Fruit fly (Drosophila melanogaster) whole organism, embryonic: ENCODE measurements around the gene CG13258.
A peak's percentile ranks its signal among the peaks of the same experiment; 100 is the strongest.

Experiments used
- Antp ChIP-seq: fragments of 200-800 bp; sonication (Bioruptor generic); optimal IDR thresholded peaks from 3 replicates; lab custom pipeline; 2016; ENCODE audit warnings: missing biosample characterization, missing genetic modification characterization
- B-H2 ChIP-seq: fragments of 200-800 bp; sonication (Bioruptor generic); optimal IDR thresholded peaks from 2 replicates; lab custom pipeline; 2018; ENCODE audit warnings: missing biosample characterization, mild to moderate bottlenecking, missing genetic modification characterization
- BtbVII ChIP-seq: fragments of 200-800 bp; sonication (Bioruptor generic); optimal IDR thresholded peaks from 3 replicates; lab custom pipeline; 2017; ENCODE audit warnings: missing biosample characterization, mild to moderate bottlenecking, missing genetic modification characterization
- C15 ChIP-seq: fragments of 200-800 bp; sonication (Bioruptor generic); IDR thresholded peaks from 3 replicates; pipeline ENCODE4 v1.3.6; 2022; ENCODE audit warnings: missing biosample characterization, missing genetic modification characterization
- CG10431 ChIP-seq: fragments of 200-800 bp; sonication (Bioruptor generic); optimal IDR thresholded peaks from 3 replicates; lab custom pipeline; 2018; ENCODE audit warnings: missing biosample characterization, mild to moderate bottlenecking, missing genetic modification characterization
- CG11247 ChIP-seq: fragments of 200-800 bp; sonication (Bioruptor generic); IDR thresholded peaks from 2 replicates; pipeline ENCODE4 v1.3.6; 2022; ENCODE audit warnings: missing biosample characterization, missing genetic modification characterization
- CG11723 ChIP-seq: fragments of 200-800 bp; sonication (Bioruptor generic); optimal IDR thresholded peaks from 2 replicates; lab custom pipeline; 2017; ENCODE audit warnings: missing biosample characterization, mild to moderate bottlenecking, missing genetic modification characterization
- CG12236 ChIP-seq: fragments of 200-800 bp; sonication (Bioruptor generic); optimal IDR thresholded peaks from 2 replicates; lab custom pipeline; 2016; ENCODE audit warnings: missing biosample characterization, missing genetic modification characterization
- CG12769 ChIP-seq: fragments of 200-800 bp; sonication (Bioruptor generic); optimal IDR thresholded peaks from 2 replicates; lab custom pipeline; 2019; ENCODE audit warnings: missing biosample characterization, mild to moderate bottlenecking, missing genetic modification characterization, moderate library complexity
- CG14050 ChIP-seq: fragments of 200-800 bp; sonication (Bioruptor generic); IDR thresholded peaks from 3 replicates; pipeline ENCODE4 v1.3.6; 2022; ENCODE audit warnings: missing biosample characterization, missing genetic modification characterization
- CG15011 ChIP-seq: fragments of 200-800 bp; sonication (Bioruptor generic); optimal IDR thresholded peaks from 3 replicates; lab custom pipeline; 2018; ENCODE audit warnings: missing biosample characterization, mild to moderate bottlenecking, missing genetic modification characterization
- CG15514 ChIP-seq: fragments of 200-800 bp; sonication (Bioruptor generic); optimal IDR thresholded peaks from 3 replicates; lab custom pipeline; 2017; ENCODE audit warnings: missing biosample characterization, missing genetic modification characterization, mild to moderate bottlenecking, moderate library complexity, missing genetic modification reagents
- CG15601 ChIP-seq: fragments of 200-800 bp; sonication (Bioruptor generic); optimal IDR thresholded peaks from 3 replicates; lab custom pipeline; 2019; ENCODE audit warnings: missing biosample characterization, mild to moderate bottlenecking, missing genetic modification characterization, moderate library complexity
- CG17359 ChIP-seq: fragments of 200-800 bp; sonication (Bioruptor generic); optimal IDR thresholded peaks from 3 replicates; lab custom pipeline; 2018; ENCODE audit warnings: missing biosample characterization, mild to moderate bottlenecking, missing genetic modification characterization, moderate library complexity
- CG17802 ChIP-seq: fragments of 200-800 bp; sonication (Bioruptor generic); optimal IDR thresholded peaks from 2 replicates; lab custom pipeline; 2018; ENCODE audit warnings: missing biosample characterization, mild to moderate bottlenecking, missing genetic modification characterization, moderate library complexity
- CG30020 ChIP-seq: fragments of 200-800 bp; optimal IDR thresholded peaks from 2 replicates; lab custom pipeline; 2019; ENCODE audit warnings: missing biosample characterization, mild to moderate bottlenecking, missing genetic modification characterization, moderate library complexity
- CG31365 ChIP-seq: fragments of 200-800 bp; sonication (Bioruptor generic); optimal IDR thresholded peaks from 2 replicates; lab custom pipeline; 2018; ENCODE audit warnings: missing biosample characterization, mild to moderate bottlenecking, missing genetic modification characterization
- CG32767 ChIP-seq: fragments of 200-800 bp; sonication (Bioruptor generic); IDR thresholded peaks from 2 replicates; pipeline ENCODE4 v1.3.6; 2022; ENCODE audit warnings: missing biosample characterization, missing genetic modification characterization
- CG3407 ChIP-seq: fragments of 200-800 bp; sonication (Bioruptor generic); optimal IDR thresholded peaks from 2 replicates; lab custom pipeline; 2018; ENCODE audit warnings: missing biosample characterization, mild to moderate bottlenecking, missing genetic modification characterization
- CG6683 ChIP-seq: fragments of 200-800 bp; sonication (Bioruptor generic); optimal IDR thresholded peaks from 2 replicates; lab custom pipeline; 2017; ENCODE audit warnings: missing biosample characterization, mild to moderate bottlenecking, missing genetic modification characterization, missing genetic modification reagents
- CG6689 ChIP-seq: fragments of 200-800 bp; sonication (Bioruptor generic); IDR thresholded peaks from 2 replicates; pipeline ENCODE4 v1.3.6; 2022; ENCODE audit warnings: missing biosample characterization, missing genetic modification characterization
- CG8765 ChIP-seq: fragments of 200-800 bp; sonication (Bioruptor generic); IDR thresholded peaks from 2 replicates; pipeline ENCODE4 v1.3.6; 2022; ENCODE audit warnings: missing biosample characterization, missing genetic modification characterization
- D19A ChIP-seq: fragments of 200-800 bp; optimal IDR thresholded peaks from 3 replicates; lab custom pipeline; 2019; ENCODE audit warnings: missing biosample characterization, mild to moderate bottlenecking, missing genetic modification characterization, moderate library complexity
- Dbx ChIP-seq: fragments of 200-800 bp; sonication (Bioruptor generic); IDR thresholded peaks from 3 replicates; pipeline ENCODE4 v1.3.6; 2022; ENCODE audit warnings: missing biosample characterization, missing genetic modification characterization
- Dp ChIP-seq: fragments of 200-800 bp; sonication (Bioruptor generic); optimal IDR thresholded peaks from 2 replicates; lab custom pipeline; 2018; ENCODE audit warnings: missing biosample characterization, mild to moderate bottlenecking, missing genetic modification characterization, moderate library complexity
- Fer3 ChIP-seq: fragments of 200-800 bp; sonication (Bioruptor generic); optimal IDR thresholded peaks from 2 replicates; lab custom pipeline; 2018; ENCODE audit warnings: missing biosample characterization, mild to moderate bottlenecking, missing genetic modification characterization, moderate library complexity
- Lim3 ChIP-seq: fragments of 200-800 bp; sonication (Bioruptor generic); IDR thresholded peaks from 2 replicates; pipeline ENCODE4 v1.3.6; 2022; ENCODE audit warnings: missing biosample characterization, missing genetic modification characterization
- Sox100B ChIP-seq: fragments of 200-800 bp; sonication (Bioruptor generic); optimal IDR thresholded peaks from 3 replicates; lab custom pipeline; 2018; ENCODE audit warnings: missing biosample characterization, mild to moderate bottlenecking, missing genetic modification characterization
- ab ChIP-seq: fragments of 200-800 bp; sonication (Bioruptor generic); optimal IDR thresholded peaks from 2 replicates; lab custom pipeline; 2016; ENCODE audit warnings: missing biosample characterization, missing genetic modification characterization
- amos ChIP-seq: fragments of 200-800 bp; sonication (Bioruptor generic); IDR thresholded peaks from 2 replicates; pipeline ENCODE4 v1.3.6; 2022; ENCODE audit warnings: missing biosample characterization, missing genetic modification characterization; ENCODE audit not compliant: partially characterized antibody
- bsh ChIP-seq, 2 experiments: fragments of 200-800 bp; sonication (Bioruptor generic); optimal IDR thresholded peaks; 2 replicates each; lab custom pipeline; 2017 to 2018; ENCODE audit warnings: mild to moderate bottlenecking in 2 of 2, missing biosample characterization in 2 of 2, missing genetic modification characterization in 2 of 2, moderate library complexity in 1 of 2
- caup ChIP-seq: fragments of 200-800 bp; sonication (Bioruptor generic); optimal IDR thresholded peaks from 3 replicates; lab custom pipeline; 2017; ENCODE audit warnings: missing biosample characterization, mild to moderate bottlenecking, missing genetic modification characterization, moderate library complexity; ENCODE audit not compliant: severe bottlenecking
- chinmo ChIP-seq: fragments of 200-800 bp; sonication (Bioruptor generic); IDR thresholded peaks from 4 replicates; pipeline ENCODE4 v1.3.6; 2022; ENCODE audit warnings: missing biosample characterization, missing genetic modification characterization; ENCODE audit not compliant: partially characterized antibody
- ci ChIP-seq: fragments of 200-800 bp; sonication (Bioruptor generic); IDR thresholded peaks from 3 replicates; pipeline ENCODE4 v1.3.6; 2022; ENCODE audit warnings: missing biosample characterization, missing genetic modification characterization
- dati ChIP-seq: fragments of 200-800 bp; sonication (Bioruptor generic); IDR thresholded peaks from 2 replicates; pipeline ENCODE4 v1.3.6; 2022; ENCODE audit warnings: missing biosample characterization, missing genetic modification characterization
- dmrt11E ChIP-seq: fragments of 200-800 bp; sonication (Bioruptor generic); optimal IDR thresholded peaks from 3 replicates; lab custom pipeline; 2018; ENCODE audit warnings: missing biosample characterization, mild to moderate bottlenecking, missing genetic modification characterization, moderate library complexity
- dpn ChIP-seq, 2 experiments: fragments of 200-800 bp; sonication (Bioruptor generic); optimal IDR thresholded peaks; 3 replicates each; lab custom pipeline; 2016; ENCODE audit warnings: missing biosample characterization in 2 of 2, missing genetic modification characterization in 2 of 2
- gce ChIP-seq: fragments of 200-800 bp; sonication (Bioruptor generic); IDR thresholded peaks from 3 replicates; pipeline ENCODE4 v1.3.6; 2022; ENCODE audit warnings: missing biosample characterization, missing genetic modification characterization
- lov ChIP-seq, 2 experiments: fragments of 200-800 bp in 1 of 2; fragments of >200 bp in 1 of 2; sonication (Bioruptor generic) in 1 of 2; IDR thresholded peaks in 1 of 2; optimal IDR thresholded peaks in 1 of 2; 2 replicates in 1 of 2; 3 replicates in 1 of 2; pipeline versions ENCODE4 v1.3.6 to Lab custom; 2017 to 2022; ENCODE audit warnings: missing biosample characterization in 1 of 2, missing genetic modification characterization in 1 of 2
- mam ChIP-seq: fragments of 200-800 bp; sonication (Bioruptor generic); optimal IDR thresholded peaks from 3 replicates; lab custom pipeline; 2016; ENCODE audit warnings: missing biosample characterization, missing genetic modification characterization
- odd ChIP-seq: fragments of 200-800 bp; sonication (Bioruptor generic); optimal IDR thresholded peaks from 2 replicates; lab custom pipeline; 2017; ENCODE audit warnings: missing biosample characterization, mild to moderate bottlenecking, missing genetic modification characterization
- p53 ChIP-seq: fragments of 200-800 bp; sonication (Bioruptor generic); optimal IDR thresholded peaks from 2 replicates; lab custom pipeline; 2016; ENCODE audit warnings: missing biosample characterization, missing genetic modification characterization
- pho ChIP-seq: fragments of 200-800 bp; sonication (Bioruptor generic); optimal IDR thresholded peaks from 2 replicates; lab custom pipeline; 2016; ENCODE audit warnings: missing biosample characterization, missing genetic modification characterization
- slbo ChIP-seq: fragments of 200-800 bp; sonication (Bioruptor generic); IDR thresholded peaks from 2 replicates; pipeline ENCODE4 v1.3.6; 2022; ENCODE audit warnings: missing biosample characterization, missing genetic modification characterization
- slp2 ChIP-seq: fragments of 200-800 bp; sonication (Bioruptor generic); optimal IDR thresholded peaks from 2 replicates; lab custom pipeline; 2016; ENCODE audit warnings: missing biosample characterization, missing genetic modification characterization
- stwl ChIP-seq: fragments of 200-800 bp; sonication (Bioruptor generic); optimal IDR thresholded peaks from 3 replicates; lab custom pipeline; 2018; ENCODE audit warnings: missing biosample characterization, mild to moderate bottlenecking, missing genetic modification characterization, moderate library complexity
- tap ChIP-seq: fragments of 200-800 bp; optimal IDR thresholded peaks from 3 replicates; lab custom pipeline; 2019; ENCODE audit warnings: missing biosample characterization, mild to moderate bottlenecking, missing genetic modification characterization, moderate library complexity
- trh ChIP-seq: fragments of 200-800 bp; sonication (Bioruptor generic); optimal IDR thresholded peaks from 2 replicates; lab custom pipeline; 2016; ENCODE audit warnings: missing biosample characterization, missing genetic modification characterization
- twi ChIP-seq: fragments of 200-800 bp; optimal IDR thresholded peaks from 2 replicates; lab custom pipeline; 2019; ENCODE audit warnings: missing biosample characterization, mild to moderate bottlenecking, missing genetic modification characterization, moderate library complexity
- zen2 ChIP-seq: fragments of 200-800 bp; sonication (Bioruptor generic); IDR thresholded peaks from 3 replicates; pipeline ENCODE4 v1.3.6; 2022; ENCODE audit warnings: missing biosample characterization, missing genetic modification characterization; ENCODE audit not compliant: partially characterized antibody

CG13258 gene

DNA sequence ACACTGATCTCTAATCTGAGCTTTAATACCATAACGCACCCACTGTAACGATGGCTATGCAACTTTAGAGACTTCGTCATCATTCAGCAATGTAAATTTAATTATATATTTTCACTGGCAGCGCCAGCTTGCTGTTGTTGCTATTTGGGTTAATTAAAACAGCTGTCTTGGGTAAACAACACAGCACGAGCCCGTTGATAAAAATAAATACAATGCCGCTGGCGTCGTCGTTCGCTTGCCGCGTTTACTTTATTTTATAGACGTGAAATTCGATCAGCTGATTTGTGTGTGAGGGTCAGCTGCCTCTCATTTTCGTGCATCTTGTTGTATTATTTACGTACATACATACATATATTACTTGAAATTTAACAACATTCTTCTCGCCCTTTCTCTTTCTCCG, 20.1 kb downstream of the CG13258 start (continued):
- no peak for TF ChIP-seq amos (GFP tag; lab: Robert Waterston, UW)
- peak; percentile 25 for TF ChIP-seq B-H2 (GFP tag; lab: Kevin White, UChicago)
- peak; percentile 8 for TF ChIP-seq Fer3 (tag; lab: Kevin White, UChicago)
- no peak for TF ChIP-seq zen2 (GFP tag; lab: Robert Waterston, UW)
- TF ChIP-seq D19A (tag; lab: Kevin White, UChicago) = peak; percentile 1
- peak; percentile 46 for TF ChIP-seq caup (GFP tag; lab: Kevin White, UChicago)
- TF ChIP-seq CG17359 (tag; lab: Kevin White, UChicago) = peak; percentile 28
- no peak for TF ChIP-seq CG14050 (GFP tag; lab: Robert Waterston, UW)
- no peak for TF ChIP-seq C15 (GFP tag; lab: Robert Waterston, UW)
- TF ChIP-seq Lim3 (GFP tag; lab: Robert Waterston, UW) = no peak
- TF ChIP-seq CG10431 (GFP tag; lab: Kevin White, UChicago) = peak; percentile 34
- peak; percentile 21 for TF ChIP-seq CG6683 (GFP tag; lab: Kevin White, UChicago)
- TF ChIP-seq Dbx (GFP tag; lab: Robert Waterston, UW) = no peak
- no peak for TF ChIP-seq Antp
- TF ChIP-seq CG11247 = peak; percentile 23; the same call in 1 of the 2 replicates
- TF ChIP-seq CG11723 (GFP tag; lab: Kevin White, UChicago) = peak; percentile 24
- TF ChIP-seq CG8765 (GFP tag; lab: Robert Waterston, UW) = no peak
- peak; percentile 64 for TF ChIP-seq CG15601 (tag; lab: Kevin White, UChicago)
- TF ChIP-seq trh = no peak
- TF ChIP-seq BtbVII = peak; percentile 46
- peak; percentile 6 for TF ChIP-seq ab (GFP tag; lab: Kevin White, UChicago)
- TF ChIP-seq p53 (GFP tag; lab: Kevin White, UChicago) = no peak
- peak; percentile 72; the same call in 2 of the 3 replicates for TF ChIP-seq ci
- no peak for TF ChIP-seq Dp (GFP tag; lab: Kevin White, UChicago)
- TF ChIP-seq stwl (tag; lab: Kevin White, UChicago) = no peak
- TF ChIP-seq Sox100B (GFP tag; lab: Kevin White, UChicago) = peak; percentile 1
- peak; percentile 30 for TF ChIP-seq CG31365 (tag; lab: Kevin White, UChicago)
- TF ChIP-seq twi (tag; lab: Kevin White, UChicago) = peak; percentile 27
- peak; percentile 64 for TF ChIP-seq odd (GFP tag; lab: Kevin White, UChicago)
- 0 out of 2 replicates have a peak, but pooled peaks have one; percentile 14 for TF ChIP-seq slbo (GFP tag; lab: Robert Waterston, UW)
- no peak for TF ChIP-seq CG32767 (GFP tag; lab: Robert Waterston, UW)
- TF ChIP-seq CG3407 (GFP tag; lab: Kevin White, UChicago) = peak; percentile 56
- no peak for TF ChIP-seq dpn (GFP tag; optimal IDR thresholded peaks at IDR 0.05; lab: Kevin White, UChicago)
- peak; percentile 61; the same call in 2 of the 4 replicates for TF ChIP-seq chinmo (GFP tag; lab: Robert Waterston, UW)
- TF ChIP-seq tap (tag; lab: Kevin White, UChicago) = no peak
- TF ChIP-seq slp2 = no peak
- no peak for TF ChIP-seq CG30020 (tag; lab: Kevin White, UChicago)
- no peak for TF ChIP-seq lov (optimal IDR thresholded peaks at IDR 0.05; lab: Kevin White, UChicago)
- TF ChIP-seq lov (GFP tag; IDR thresholded peaks at IDR 0.05; lab: Robert Waterston, UW) = no peak
- no peak for TF ChIP-seq CG15011 (GFP tag; lab: Kevin White, UChicago)
- TF ChIP-seq CG12236 (GFP tag; lab: Kevin White, UChicago) = no peak
- TF ChIP-seq dmrt11E (tag; lab: Kevin White, UChicago) = peak; percentile 1
- TF ChIP-seq CG12769 = peak; percentile 56
- no peak for TF ChIP-seq CG17802 (tag; lab: Kevin White, UChicago)
- 0 out of 3 replicates have a peak, but pooled peaks have one; percentile 48 for TF ChIP-seq gce (GFP tag; lab: Robert Waterston, UW)
- no peak for TF ChIP-seq pho (GFP tag; lab: Kevin White, UChicago)
- TF ChIP-seq dati = no peak
- no peak for TF ChIP-seq CG6689 (GFP tag; lab: Robert Waterston, UW)
- TF ChIP-seq bsh (GFP tag; optimal IDR thresholded peaks at IDR 0.05; lab: Kevin White, UChicago) = peak in 1 of 2 experiments; percentile 34
- TF ChIP-seq mam (GFP tag; lab: Kevin White, UChicago) = no peak
- peak; percentile 67 for TF ChIP-seq CG15514 (GFP tag; lab: Kevin White, UChicago)
